Worm (Caenorhabditis elegans): Measurements from ENCODE around the gene F53E4.1.

DNA sequence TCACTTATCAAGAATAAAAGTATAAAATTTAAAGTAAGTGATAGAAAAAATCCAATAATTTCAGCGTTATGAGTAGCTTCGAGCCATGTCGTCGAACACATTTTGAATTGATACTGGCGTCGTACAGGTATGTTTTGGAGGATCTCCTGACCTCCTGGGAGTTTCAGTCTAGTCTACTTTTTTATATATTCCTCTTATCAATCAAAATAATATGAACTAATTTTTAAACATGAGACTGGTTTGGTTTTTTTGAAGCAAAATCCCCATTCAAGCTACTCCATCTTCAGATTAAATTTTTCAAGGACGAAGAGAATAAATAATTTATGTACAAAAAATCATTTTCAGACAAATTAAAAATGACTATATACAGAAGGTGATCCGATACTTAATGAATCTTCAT, 43.8 kb upstream of the F53E4.1 start, which contains the start of gene str-101:
- TF ChIP-seq hlh-15 (tag; optimal IDR thresholded peaks at IDR 0.05) (no peak), ceh-31 (tag; optimal IDR thresholded peaks at IDR 0.05) (no peak), F13H6.1 (tag; optimal IDR thresholded peaks at IDR 0.05) (no peak), unc-86 (tag; optimal IDR thresholded peaks at IDR 0.05) (no peak), C38D4.7 (GFP tag; optimal IDR thresholded peaks at IDR 0.05) (no peak), ama-1 (optimal IDR thresholded peaks at IDR 0.05) (no peak), mec-3 (tag; optimal IDR thresholded peaks at IDR 0.05; ENCODE audit: borderline replicate concordance) (no peak), fkh-10 (GFP tag; optimal IDR thresholded peaks at IDR 0.05) (no peak)
